Worm (Caenorhabditis elegans): ENCODE measurements around the gene nhr-176.

ce11 chrV:16049177-16049576 lies 21.9 kb upstream of the nhr-176 start, which contains the start of gene best-12:
- TF ChIP-seq zag-1 (tag; optimal IDR thresholded peaks at IDR 0.05) = no peak
- TF ChIP-seq xbp-1 (tag; optimal IDR thresholded peaks at IDR 0.05) = no peak
- no peak for TF ChIP-seq pqm-1 (tag; optimal IDR thresholded peaks at IDR 0.05)
- TF ChIP-seq unc-62 (GFP tag; optimal IDR thresholded peaks at IDR 0.05) = no peak
- TF ChIP-seq unc-98 (GFP tag; IDR thresholded peaks at IDR 0.05) = no peak
- no peak for TF ChIP-seq Y116A8C.19 (tag; optimal IDR thresholded peaks at IDR 0.05; ENCODE audit: borderline replicate concordance)
- TF ChIP-seq jun-1 (tag; optimal IDR thresholded peaks at IDR 0.05) = no peak
- TF ChIP-seq swsn-7 (tag; optimal IDR thresholded peaks at IDR 0.05) = no peak
- no peak for TF ChIP-seq mab-9 (GFP tag; IDR thresholded peaks at IDR 0.05)
- no peak for TF ChIP-seq ces-1 (GFP tag; optimal IDR thresholded peaks at IDR 0.05)
- no peak for TF ChIP-seq egl-13 (tag; optimal IDR thresholded peaks at IDR 0.05)
